Worm (Caenorhabditis elegans) whole organism, L2 larva: ENCODE results near the gene cnc-6.

Experiments
- ama-1 ChIP-seq: fragments of 150-350 bp; optimal IDR thresholded peaks from 2 replicates; lab custom pipeline; 2018; ENCODE audit warnings: inconsistent platforms
- lin-11 ChIP-seq: fragments of 150-350 bp; sonication (generic microtip); optimal IDR thresholded peaks from 2 replicates; lab custom pipeline; 2014; ENCODE audit warnings: missing biosample characterization, missing genetic modification characterization, inconsistent platforms, mixed read lengths

DNA sequence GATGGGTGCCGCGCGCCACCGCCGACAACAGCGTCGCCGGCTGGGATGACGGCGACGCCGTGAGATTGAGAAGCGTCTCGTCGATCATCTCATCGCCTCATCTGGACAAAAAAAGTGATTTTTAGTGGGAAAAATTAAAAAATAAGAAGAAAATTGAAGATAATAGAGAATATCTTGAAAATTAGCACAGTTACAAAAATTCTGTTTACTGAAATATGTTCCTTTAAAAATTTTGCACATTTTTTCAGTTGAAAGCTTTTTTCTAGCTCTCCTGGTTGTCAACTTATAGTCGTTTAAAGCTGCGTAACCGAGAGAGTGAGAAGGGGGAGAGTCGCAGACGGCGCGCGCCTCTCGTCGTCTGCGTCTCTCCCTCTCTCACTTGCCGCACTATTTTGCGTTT lies 30.3 kb upstream of the cnc-6 start, which contains the start of gene ser-4:
- TF ChIP-seq ama-1 (no peak), lin-11 (tag; lab: Kevin White, UChicago) (no peak)
